Worm (Caenorhabditis elegans) whole organism, early embryonic: ENCODE results near the gene tmd-2.

ENCODE experiments used
- aly-1 ChIP-seq: sonication (generic microtip); optimal IDR thresholded peaks from 2 replicates; lab custom pipeline; 2016; ENCODE audit warnings: missing genetic modification characterization, missing compliant biosample characterization
- ama-1 ChIP-seq: fragments of 150-350 bp; optimal IDR thresholded peaks from 2 replicates; lab custom pipeline; 2014
- ets-7 ChIP-seq: sonication (generic microtip); optimal IDR thresholded peaks from 2 replicates; lab custom pipeline; 2016; ENCODE audit warnings: missing genotype, missing genetic modification characterization, missing compliant biosample characterization
- flt-1 ChIP-seq: fragments of 200-800 bp; sonication (Bioruptor generic); IDR thresholded peaks from 2 replicates; pipeline ENCODE4 v1.3.6; 2022; ENCODE audit warnings: missing genetic modification characterization, missing compliant biosample characterization
- hmbx-1 ChIP-seq: sonication (generic microtip); optimal IDR thresholded peaks from 2 replicates; lab custom pipeline; 2016; ENCODE audit warnings: mild to moderate bottlenecking, missing genetic modification characterization, missing compliant biosample characterization
- pes-1 ChIP-seq: fragments of 200-800 bp; sonication (Bioruptor generic); IDR thresholded peaks from 2 replicates; pipeline ENCODE4 v1.3.6; 2022; ENCODE audit warnings: missing genetic modification reagents, missing genetic modification characterization, missing compliant biosample characterization
- tbx-11 ChIP-seq: fragments of 200-800 bp; sonication (Bioruptor generic); IDR thresholded peaks from 2 replicates; pipeline ENCODE4 v1.3.6; 2022; ENCODE audit warnings: missing genetic modification characterization, missing compliant biosample characterization

- TF ChIP-seq ama-1 (lab: Kevin White, UChicago) (no peak), pes-1 (GFP tag; lab: Robert Waterston, UW) (no peak), ets-7 (tag; lab: Kevin White, UChicago) (no peak), tbx-11 (GFP tag; lab: Robert Waterston, UW) (no peak), aly-1 (tag; lab: Kevin White, UChicago) (no peak), flt-1 (GFP tag; lab: Robert Waterston, UW) (no peak), hmbx-1 (no peak)
Observed at ce11 chrV:8375419-8375818, 41.0 kb downstream of the tmd-2 start, which contains the start of gene F38E1.10.
